Fruit fly (Drosophila melanogaster): ENCODE measurements around the gene Mfap1.

- TF ChIP-seq CG7101 (tag; optimal IDR thresholded peaks at IDR 0.05) = no peak
- no peak for TF ChIP-seq tj (GFP tag; optimal IDR thresholded peaks at IDR 0.05)
- no peak for TF ChIP-seq toe (GFP tag; optimal IDR thresholded peaks at IDR 0.05)
- TF ChIP-seq Clk (GFP tag; optimal IDR thresholded peaks at IDR 0.05) = no peak
- no peak for TF ChIP-seq CG14711 (tag; optimal IDR thresholded peaks at IDR 0.05)
- no peak for TF ChIP-seq pad (GFP tag; optimal IDR thresholded peaks at IDR 0.05)
Observed at dm6 chr3L:1928959-1929358, 11.9 kb upstream of the Mfap1 start.

Data from whole organism, adult.